Worm (Caenorhabditis elegans) whole organism, young adult: ENCODE results near the gene idhb-1.

Experiments used
- F22D6.2 ChIP-seq: sonication (generic microtip); optimal IDR thresholded peaks from 2 replicates; lab custom pipeline; 2016; ENCODE audit warnings: mild to moderate bottlenecking, missing genetic modification characterization, missing compliant biosample characterization
- F55B11.4 ChIP-seq: sonication (generic microtip); optimal IDR thresholded peaks from 2 replicates; lab custom pipeline; 2016; ENCODE audit warnings: missing compliant biosample characterization, missing genetic modification characterization, borderline replicate concordance; ENCODE audit not compliant: insufficient read depth
- F57A8.1 ChIP-seq: fragments of 200-800 bp; sonication (Bioruptor generic); optimal IDR thresholded peaks from 2 replicates; lab custom pipeline; 2018; ENCODE audit warnings: mild to moderate bottlenecking, missing genetic modification characterization, moderate library complexity, missing compliant biosample characterization
- F57C9.4 ChIP-seq: sonication (generic microtip); optimal IDR thresholded peaks from 2 replicates; lab custom pipeline; 2017; ENCODE audit warnings: mild to moderate bottlenecking, missing genetic modification characterization, missing compliant biosample characterization
- K12H6.12 ChIP-seq: fragments of 200-800 bp; sonication (Bioruptor generic); optimal IDR thresholded peaks from 2 replicates; lab custom pipeline; 2018; ENCODE audit warnings: mild to moderate bottlenecking, missing genetic modification characterization, missing compliant biosample characterization
- Y53F4B.3 ChIP-seq: fragments of 200-800 bp; sonication (Bioruptor generic); IDR thresholded peaks from 2 replicates; pipeline ENCODE4 v1.3.6; 2022; ENCODE audit warnings: missing genetic modification reagents, missing genetic modification characterization, missing compliant biosample characterization
- Y67H2A.10 ChIP-seq: fragments of 200-800 bp; sonication (Bioruptor generic); conservative IDR thresholded peaks from 2 replicates; pipeline ENCODE4 v1.3.6; 2022; ENCODE audit warnings: missing genetic modification reagents, missing genetic modification characterization, missing compliant biosample characterization
- Y79H2A.3 ChIP-seq: fragments of 200-800 bp; sonication (Bioruptor generic); conservative IDR thresholded peaks from 2 replicates; pipeline ENCODE4 v1.3.6; 2022; ENCODE audit warnings: missing genetic modification reagents, missing genetic modification characterization, missing compliant biosample characterization
- akir-1 ChIP-seq: fragments of 200-800 bp; sonication (Bioruptor generic); optimal IDR thresholded peaks from 2 replicates; lab custom pipeline; 2018; ENCODE audit warnings: mild to moderate bottlenecking, missing genetic modification characterization, moderate library complexity, missing compliant biosample characterization
- attf-5 ChIP-seq: fragments of 200-800 bp; sonication (Bioruptor generic); optimal IDR thresholded peaks from 2 replicates; lab custom pipeline; 2018; ENCODE audit warnings: mild to moderate bottlenecking, missing genetic modification characterization, missing compliant biosample characterization
- attf-6 ChIP-seq: fragments of 200-800 bp; sonication (Bioruptor generic); IDR thresholded peaks from 2 replicates; pipeline ENCODE4 v1.3.6; 2022; ENCODE audit warnings: missing genetic modification reagents, missing genetic modification characterization, missing compliant biosample characterization
- bed-1 ChIP-seq: fragments of 200-800 bp; sonication (Bioruptor generic); IDR thresholded peaks from 2 replicates; pipeline ENCODE4 v1.3.6; 2022; ENCODE audit warnings: missing genetic modification reagents, missing genetic modification characterization, missing compliant biosample characterization
- ceh-40 ChIP-seq: fragments of 200-800 bp; sonication (Bioruptor generic); IDR thresholded peaks from 2 replicates; pipeline ENCODE4 v1.3.6; 2022; ENCODE audit warnings: missing genetic modification characterization, missing compliant biosample characterization
- dpff-1 ChIP-seq: sonication (generic microtip); optimal IDR thresholded peaks from 2 replicates; lab custom pipeline; 2017; ENCODE audit warnings: mild to moderate bottlenecking, missing genetic modification characterization, missing compliant biosample characterization
- dpl-1 ChIP-seq: fragments of 150-350 bp; optimal IDR thresholded peaks from 2 replicates; lab custom pipeline; 2014; ENCODE audit warnings: missing biosample characterization, missing genetic modification reagents, missing genetic modification characterization
- efl-1 ChIP-seq: fragments of 150-350 bp; optimal IDR thresholded peaks from 2 replicates; lab custom pipeline; 2014; ENCODE audit warnings: missing biosample characterization, missing genetic modification reagents, missing genetic modification characterization
- ets-4 ChIP-seq: fragments of 200-800 bp; sonication (Bioruptor generic); optimal IDR thresholded peaks from 2 replicates; lab custom pipeline; 2018; ENCODE audit warnings: mild to moderate bottlenecking, missing genetic modification characterization, missing compliant biosample characterization
- fkh-3 ChIP-seq: sonication (generic microtip); optimal IDR thresholded peaks from 2 replicates; lab custom pipeline; 2016; ENCODE audit warnings: mild to moderate bottlenecking, missing genetic modification characterization, missing compliant biosample characterization
- him-1 ChIP-seq: sonication (generic microtip); optimal IDR thresholded peaks from 2 replicates; lab custom pipeline; 2016; ENCODE audit warnings: missing genotype, missing genetic modification reagents, missing genetic modification characterization, missing compliant biosample characterization
- hsf-1 ChIP-seq: fragments of 200-800 bp; sonication (Bioruptor generic); IDR thresholded peaks from 2 replicates; pipeline ENCODE4 v1.3.6; 2022; ENCODE audit warnings: missing genetic modification reagents, missing genetic modification characterization, missing compliant biosample characterization
- let-607 ChIP-seq, 2 experiments: fragments of 200-800 bp in 1 of 2; sonication (Bioruptor generic) in 1 of 2; sonication (generic microtip) in 1 of 2; optimal IDR thresholded peaks; 2 replicates each; lab custom pipeline; 2016 to 2018; ENCODE audit warnings: mild to moderate bottlenecking in 2 of 2, missing compliant biosample characterization in 2 of 2, missing genetic modification characterization in 2 of 2, moderate library complexity in 2 of 2, missing genotype in 1 of 2
- lsl-1 ChIP-seq: fragments of 200-800 bp; sonication (Bioruptor generic); optimal IDR thresholded peaks from 2 replicates; lab custom pipeline; 2018; ENCODE audit warnings: mild to moderate bottlenecking, missing genetic modification characterization, moderate library complexity, missing compliant biosample characterization
- mel-28 ChIP-seq: sonication (generic microtip); optimal IDR thresholded peaks from 2 replicates; lab custom pipeline; 2016; ENCODE audit warnings: borderline replicate concordance, mild to moderate bottlenecking, missing genetic modification characterization, missing compliant biosample characterization
- nhr-80 ChIP-seq: sonication (generic microtip); optimal IDR thresholded peaks from 2 replicates; lab custom pipeline; 2016; ENCODE audit warnings: missing genetic modification characterization, missing compliant biosample characterization
- pha-4 ChIP-seq: fragments of 150-350 bp; sonication (generic microtip); optimal IDR thresholded peaks from 2 replicates; lab custom pipeline; 2014; ENCODE audit warnings: missing biosample characterization, missing genetic modification reagents, missing genetic modification characterization
- snpc-1.1 ChIP-seq: sonication (generic microtip); optimal IDR thresholded peaks from 2 replicates; lab custom pipeline; 2017; ENCODE audit warnings: missing genetic modification characterization, mild to moderate bottlenecking, missing compliant biosample characterization, antibody characterized with exemption, moderate library complexity, missing genotype, missing genetic modification reagents; ENCODE audit not compliant: insufficient read depth
- sptf-2 ChIP-seq: fragments of 200-800 bp; sonication (Bioruptor generic); optimal IDR thresholded peaks from 2 replicates; lab custom pipeline; 2018; ENCODE audit warnings: mild to moderate bottlenecking, missing genetic modification characterization, missing compliant biosample characterization
- unc-130 ChIP-seq: sonication (generic microtip); optimal IDR thresholded peaks from 2 replicates; lab custom pipeline; 2016; ENCODE audit warnings: missing genetic modification reagents, missing genetic modification characterization, missing compliant biosample characterization
- xnd-1 ChIP-seq: sonication (generic microtip); optimal IDR thresholded peaks from 2 replicates; lab custom pipeline; 2016; ENCODE audit warnings: missing genotype, missing genetic modification reagents, missing genetic modification characterization, missing compliant biosample characterization
- zfh-2 ChIP-seq: fragments of 200-800 bp; sonication (Bioruptor generic); conservative IDR thresholded peaks from 2 replicates; pipeline ENCODE4 v1.3.6; 2022; ENCODE audit warnings: missing genetic modification reagents, missing genetic modification characterization, missing compliant biosample characterization
- ztf-3 ChIP-seq: fragments of 200-800 bp; sonication (Bioruptor generic); optimal IDR thresholded peaks from 2 replicates; lab custom pipeline; 2018; ENCODE audit warnings: mild to moderate bottlenecking, missing genetic modification characterization, missing compliant biosample characterization

idhb-1 gene

ce11 chrX:14207942-14208341 is 34.1 kb upstream of the idhb-1 start, which contains the start of gene ceh-37:
Gene ceh-37 (minus strand): TSS chrX:14208000.
- TF ChIP-seq snpc-1.1 (tag; lab: Kevin White, UChicago) (no peak), nhr-80 (tag; lab: Kevin White, UChicago) (peak; percentile 73), ets-4 (peak; percentile 24)

ce11 chrX:14206321-14206720 is 32.5 kb upstream of the idhb-1 start:
- TF ChIP-seq zfh-2 (no peak), nhr-80 (tag; lab: Kevin White, UChicago) (peak; percentile 66)

- TF ChIP-seq akir-1 (GFP tag; lab: Kevin White, UChicago) (no peak), ceh-40 (GFP tag; lab: Robert Waterston, UW) (no peak), attf-6 (GFP tag; lab: Robert Waterston, UW) (no peak), dpl-1 (GFP tag; lab: Kevin White, UChicago) (no peak), nhr-80 (tag; lab: Kevin White, UChicago) (peak; percentile 58), dpff-1 (tag; lab: Kevin White, UChicago) (no peak), ztf-3 (GFP tag; lab: Kevin White, UChicago) (no peak)
- TF ChIP-seq, all 124 proteins: peak for 1
Observed at ce11 chrX:14194251-14194650, 20.4 kb upstream of the idhb-1 start.

- TF ChIP-seq F22D6.2 (tag; lab: Kevin White, UChicago) (no peak), him-1 (tag; lab: Kevin White, UChicago) (no peak), attf-5 (no peak), Y79H2A.3 (GFP tag; lab: Robert Waterston, UW) (no peak), F57C9.4 (no peak), pha-4 (no peak), fkh-3 (tag; lab: Kevin White, UChicago) (no peak), sptf-2 (GFP tag; lab: Kevin White, UChicago) (no peak)
Observed at ce11 chrX:14186466-14186865, 12.6 kb upstream of the idhb-1 start, which contains the start of gene ceh-36. Gene ceh-36 (minus strand): TSS chrX:14186566.

ce11 chrX:14185631-14186030 is 11.8 kb upstream of the idhb-1 start:
- no peak for TF ChIP-seq hsf-1

- TF ChIP-seq Y67H2A.10 (GFP tag; lab: Robert Waterston, UW) (no peak), F55B11.4 (no peak), K12H6.12 (tag; lab: Kevin White, UChicago) (no peak), efl-1 (GFP tag; lab: Kevin White, UChicago) (no peak), xnd-1 (tag; lab: Kevin White, UChicago) (no peak), F57A8.1 (GFP tag; lab: Kevin White, UChicago) (no peak), bed-1 (GFP tag; lab: Robert Waterston, UW) (no peak), Y53F4B.3 (GFP tag; lab: Robert Waterston, UW) (no peak), lsl-1 (GFP tag; lab: Kevin White, UChicago) (no peak), unc-130 (GFP tag; lab: Kevin White, UChicago) (no peak), let-607 (tag; optimal IDR thresholded peaks at IDR 0.05; lab: Kevin White, UChicago) (no peak), mel-28 (no peak)
Observed at ce11 chrX:14182514-14182913, 8.7 kb upstream of the idhb-1 start.
